Fruit fly (Drosophila melanogaster) whole organism, embryonic: Measurements from ENCODE around the gene CG12010.

Experiments
- Adf1 ChIP-seq: fragments of 200-800 bp; sonication (Bioruptor generic); IDR thresholded peaks from 2 replicates; pipeline ENCODE4 v1.3.6; 2022; ENCODE audit warnings: missing biosample characterization, missing genetic modification characterization
- Atf3 ChIP-seq: fragments of 200-800 bp; sonication (Bioruptor generic); optimal IDR thresholded peaks from 3 replicates; lab custom pipeline; 2016; ENCODE audit warnings: missing biosample characterization, missing genetic modification characterization
- BtbVII ChIP-seq: fragments of 200-800 bp; sonication (Bioruptor generic); optimal IDR thresholded peaks from 3 replicates; lab custom pipeline; 2017; ENCODE audit warnings: missing biosample characterization, mild to moderate bottlenecking, missing genetic modification characterization
- CG10267 ChIP-seq: fragments of 200-800 bp; sonication (Bioruptor generic); optimal IDR thresholded peaks from 2 replicates; lab custom pipeline; 2018; ENCODE audit warnings: missing biosample characterization, mild to moderate bottlenecking, missing genetic modification characterization, moderate library complexity
- CG11093 ChIP-seq: fragments of 200-800 bp; sonication (Bioruptor generic); IDR thresholded peaks from 3 replicates; pipeline ENCODE4 v1.3.6; 2022; ENCODE audit warnings: missing biosample characterization, missing genetic modification characterization
- CG11696 ChIP-seq: fragments of 200-800 bp; sonication (Bioruptor generic); IDR thresholded peaks from 2 replicates; pipeline ENCODE4 v1.3.6; 2022; ENCODE audit warnings: missing biosample characterization, missing genetic modification characterization
- CG14014 ChIP-seq: fragments of 200-800 bp; sonication (Bioruptor generic); IDR thresholded peaks from 2 replicates; pipeline ENCODE4 v1.3.6; 2022; ENCODE audit warnings: missing biosample characterization, missing genetic modification characterization
- CG15514 ChIP-seq: fragments of 200-800 bp; sonication (Bioruptor generic); optimal IDR thresholded peaks from 3 replicates; lab custom pipeline; 2017; ENCODE audit warnings: missing biosample characterization, missing genetic modification characterization, mild to moderate bottlenecking, moderate library complexity, missing genetic modification reagents
- CG17912 ChIP-seq: fragments of 200-800 bp; sonication (Bioruptor generic); optimal IDR thresholded peaks from 2 replicates; lab custom pipeline; 2018; ENCODE audit warnings: missing biosample characterization, mild to moderate bottlenecking, missing genetic modification characterization
- CG1832 ChIP-seq: fragments of 200-800 bp; sonication (Bioruptor generic); optimal IDR thresholded peaks from 2 replicates; lab custom pipeline; 2017; ENCODE audit warnings: missing biosample characterization, mild to moderate bottlenecking, missing genetic modification characterization, inconsistent platforms
- CG34422 ChIP-seq: fragments of 200-800 bp; sonication (Bioruptor generic); IDR thresholded peaks from 3 replicates; pipeline ENCODE4 v1.3.6; 2022; ENCODE audit warnings: missing biosample characterization, missing genetic modification characterization
- CG5953 ChIP-seq: fragments of 200-800 bp; sonication (Bioruptor generic); IDR thresholded peaks from 2 replicates; pipeline ENCODE4 v1.3.6; 2022; ENCODE audit warnings: missing biosample characterization, missing genetic modification characterization
- CG8944 ChIP-seq: fragments of 200-800 bp; sonication (Bioruptor generic); optimal IDR thresholded peaks from 3 replicates; lab custom pipeline; 2016; ENCODE audit warnings: missing biosample characterization, missing genetic modification characterization
- CoRest ChIP-seq: fragments of 200-800 bp; sonication (Bioruptor generic); optimal IDR thresholded peaks from 3 replicates; lab custom pipeline; 2018; ENCODE audit warnings: missing biosample characterization, mild to moderate bottlenecking, missing genetic modification characterization, moderate library complexity
- D19B ChIP-seq: fragments of 200-800 bp; sonication (Bioruptor generic); optimal IDR thresholded peaks from 2 replicates; lab custom pipeline; 2017; ENCODE audit warnings: missing biosample characterization, mild to moderate bottlenecking, missing genetic modification characterization
- Dad ChIP-seq: fragments of 200-800 bp; sonication (Bioruptor generic); optimal IDR thresholded peaks from 3 replicates; lab custom pipeline; 2016; ENCODE audit warnings: missing biosample characterization, missing genetic modification characterization
- Hr3 ChIP-seq: fragments of 200-800 bp; sonication (Bioruptor generic); optimal IDR thresholded peaks from 3 replicates; lab custom pipeline; 2016; ENCODE audit warnings: missing biosample characterization, missing genetic modification characterization
- Mes4 ChIP-seq: fragments of 200-800 bp; sonication (Bioruptor generic); optimal IDR thresholded peaks from 2 replicates; lab custom pipeline; 2016; ENCODE audit warnings: missing biosample characterization, missing genetic modification characterization
- NC2β ChIP-seq: fragments of 200-800 bp; sonication (Bioruptor generic); optimal IDR thresholded peaks from 2 replicates; lab custom pipeline; 2016; ENCODE audit warnings: missing biosample characterization, missing genetic modification characterization
- Neu2 ChIP-seq: fragments of 200-800 bp; sonication (Bioruptor generic); optimal IDR thresholded peaks from 3 replicates; lab custom pipeline; 2016; ENCODE audit warnings: missing biosample characterization, missing genetic modification characterization, borderline replicate concordance
- Taf1 ChIP-seq: fragments of 200-800 bp; sonication (Bioruptor generic); IDR thresholded peaks from 2 replicates; pipeline ENCODE4 v1.3.6; 2022; ENCODE audit warnings: missing biosample characterization, missing genetic modification characterization
- ac ChIP-seq: fragments of 200-800 bp; sonication (Bioruptor generic); optimal IDR thresholded peaks from 3 replicates; lab custom pipeline; 2017; ENCODE audit warnings: missing biosample characterization, mild to moderate bottlenecking, missing genetic modification characterization
- bbx ChIP-seq: fragments of 200-800 bp; sonication (Bioruptor generic); IDR thresholded peaks from 2 replicates; pipeline ENCODE4 v1.3.6; 2022; ENCODE audit warnings: missing biosample characterization, missing genetic modification characterization; ENCODE audit not compliant: partially characterized antibody
- btn ChIP-seq: fragments of 200-800 bp; sonication (Bioruptor generic); optimal IDR thresholded peaks from 2 replicates; lab custom pipeline; 2016; ENCODE audit warnings: missing biosample characterization, missing genetic modification characterization
- cad ChIP-seq: fragments of >200 bp; optimal IDR thresholded peaks from 2 replicates; lab custom pipeline; 2017; ENCODE audit warnings: missing biosample characterization, missing genetic modification characterization
- crc ChIP-seq: fragments of 200-800 bp; sonication (Bioruptor generic); optimal IDR thresholded peaks from 2 replicates; lab custom pipeline; 2016; ENCODE audit warnings: missing biosample characterization, missing genetic modification characterization
- croc ChIP-seq: fragments of 200-800 bp; sonication (Bioruptor generic); conservative IDR thresholded peaks from 3 replicates; pipeline ENCODE4 v1.3.6; 2022; ENCODE audit warnings: missing biosample characterization, missing genetic modification characterization
- dimm ChIP-seq: fragments of 200-800 bp; sonication (Bioruptor generic); IDR thresholded peaks from 2 replicates; pipeline ENCODE4 v1.3.6; 2022; ENCODE audit warnings: missing biosample characterization, missing genetic modification characterization
- ems ChIP-seq: fragments of 200-800 bp; sonication (Bioruptor generic); optimal IDR thresholded peaks from 3 replicates; lab custom pipeline; 2016; ENCODE audit warnings: missing biosample characterization, missing genetic modification characterization
- eve ChIP-seq, 2 experiments: fragments of >200 bp; optimal IDR thresholded peaks; 2 replicates each; lab custom pipeline; 2017; ENCODE audit warnings: missing biosample characterization in 2 of 2, missing genetic modification characterization in 2 of 2
- fu2 ChIP-seq: fragments of 200-800 bp; sonication (Bioruptor generic); optimal IDR thresholded peaks from 2 replicates; lab custom pipeline; 2016; ENCODE audit warnings: missing biosample characterization, missing genetic modification characterization
- gt ChIP-seq: fragments of 200-800 bp; sonication (Bioruptor generic); IDR thresholded peaks from 2 replicates; pipeline ENCODE4 v1.3.6; 2022; ENCODE audit warnings: missing biosample characterization, missing genetic modification characterization
- inv ChIP-seq: fragments of 200-800 bp; sonication (Bioruptor generic); IDR thresholded peaks from 2 replicates; pipeline ENCODE4 v1.3.6; 2022; ENCODE audit warnings: missing biosample characterization, missing genetic modification characterization; ENCODE audit not compliant: partially characterized antibody
- kay ChIP-seq: fragments of 200-800 bp; sonication (Bioruptor generic); optimal IDR thresholded peaks from 2 replicates; lab custom pipeline; 2016; ENCODE audit warnings: missing biosample characterization, missing genetic modification characterization
- klu ChIP-seq: fragments of 200-800 bp; sonication (Bioruptor generic); IDR thresholded peaks from 2 replicates; pipeline ENCODE4 v1.3.6; 2022; ENCODE audit warnings: missing biosample characterization, missing genetic modification characterization
- lov ChIP-seq, 2 experiments: fragments of 200-800 bp in 1 of 2; fragments of >200 bp in 1 of 2; sonication (Bioruptor generic) in 1 of 2; IDR thresholded peaks in 1 of 2; optimal IDR thresholded peaks in 1 of 2; 2 replicates in 1 of 2; 3 replicates in 1 of 2; pipeline versions ENCODE4 v1.3.6 to Lab custom; 2017 to 2022; ENCODE audit warnings: missing biosample characterization in 1 of 2, missing genetic modification characterization in 1 of 2
- nmo ChIP-seq: fragments of 200-800 bp; sonication (Bioruptor generic); optimal IDR thresholded peaks from 2 replicates; lab custom pipeline; 2018; ENCODE audit warnings: missing biosample characterization, mild to moderate bottlenecking, missing genetic modification characterization, moderate library complexity
- onecut ChIP-seq: fragments of 200-800 bp; sonication (Bioruptor generic); IDR thresholded peaks from 2 replicates; pipeline ENCODE4 v1.3.6; 2022; ENCODE audit warnings: missing biosample characterization, missing genetic modification characterization
- org-1 ChIP-seq: fragments of 200-800 bp; sonication (Bioruptor generic); optimal IDR thresholded peaks from 2 replicates; lab custom pipeline; 2017; ENCODE audit warnings: missing biosample characterization, missing genetic modification characterization
- pum ChIP-seq: fragments of 200-800 bp; sonication (Bioruptor generic); optimal IDR thresholded peaks from 2 replicates; lab custom pipeline; 2016; ENCODE audit warnings: missing biosample characterization, missing genetic modification characterization
- sima ChIP-seq: fragments of 200-800 bp; sonication (Bioruptor generic); optimal IDR thresholded peaks from 2 replicates; lab custom pipeline; 2016; ENCODE audit warnings: missing biosample characterization, missing genetic modification characterization
- sqz ChIP-seq: fragments of 200-800 bp; sonication (Bioruptor generic); optimal IDR thresholded peaks from 3 replicates; lab custom pipeline; 2018; ENCODE audit warnings: missing biosample characterization, mild to moderate bottlenecking, missing genetic modification characterization
- tgo ChIP-seq: fragments of 200-800 bp; sonication (Bioruptor generic); IDR thresholded peaks from 3 replicates; pipeline ENCODE4 v1.3.6; 2022; ENCODE audit warnings: missing biosample characterization, missing genetic modification characterization
- tio ChIP-seq: fragments of 200-800 bp; sonication (Bioruptor generic); optimal IDR thresholded peaks from 2 replicates; lab custom pipeline; 2017; ENCODE audit warnings: missing biosample characterization, missing genetic modification characterization, inconsistent platforms
- unpg ChIP-seq: fragments of 200-800 bp; sonication (Bioruptor generic); optimal IDR thresholded peaks from 3 replicates; lab custom pipeline; 2018; ENCODE audit warnings: missing biosample characterization, mild to moderate bottlenecking, missing genetic modification characterization, moderate library complexity
- vnd ChIP-seq: fragments of 200-800 bp; sonication (Bioruptor generic); IDR thresholded peaks from 3 replicates; pipeline ENCODE4 v1.3.6; 2022; ENCODE audit warnings: missing biosample characterization, missing genetic modification characterization; ENCODE audit not compliant: partially characterized antibody
- vvl ChIP-seq: fragments of 200-800 bp; sonication (Bioruptor generic); IDR thresholded peaks from 2 replicates; pipeline ENCODE4 v1.3.6; 2022; ENCODE audit warnings: missing biosample characterization, missing genetic modification characterization
- wdn ChIP-seq: fragments of 200-800 bp; sonication (Bioruptor generic); IDR thresholded peaks from 2 replicates; pipeline ENCODE4 v1.3.6; 2022; ENCODE audit warnings: missing biosample characterization, missing genetic modification characterization

Gene CG12010

dm6 chr3L:3418207-3419086 is 44.4 kb downstream of the CG12010 start (continued):
- TF ChIP-seq BtbVII (peak; percentile 77), Mes4 (GFP tag; lab: Kevin White, UChicago) (peak; percentile 50), fu2 (peak; percentile 50), sqz (peak; percentile 76), ac (GFP tag; lab: Kevin White, UChicago) (no peak), Atf3 (peak; percentile 33), CG17912 (GFP tag; lab: Kevin White, UChicago) (peak; percentile 93), CG1832 (GFP tag; lab: Kevin White, UChicago) (no peak), onecut (peak; percentile 57), ems (GFP tag; lab: Kevin White, UChicago) (peak; percentile 63), dimm (GFP tag; lab: Robert Waterston, UW) (peak; percentile 74), Adf1 (GFP tag; lab: Robert Waterston, UW) (peak; percentile 88), bbx (GFP tag; lab: Robert Waterston, UW) (peak; percentile 11; the same call in 1 of the 2 replicates), CG5953 (GFP tag; lab: Robert Waterston, UW) (peak; percentile 78; the same call in 1 of the 2 replicates), CG11696 (GFP tag; lab: Robert Waterston, UW) (0 out of 2 replicates have a peak, but pooled peaks have one; percentile 66), vnd (GFP tag; lab: Robert Waterston, UW) (no peak), croc (GFP tag; lab: Robert Waterston, UW) (0 out of 3 replicates have a peak, but pooled peaks have one; percentile 20), CoRest (tag; lab: Kevin White, UChicago) (peak; percentile 66), crc (GFP tag; lab: Kevin White, UChicago) (peak; percentile 33), Dad (peak; percentile 69), wdn (GFP tag; lab: Robert Waterston, UW) (peak; percentile 78), gt (GFP tag; lab: Robert Waterston, UW) (no peak; the same call in 1 of the 2 replicates), tio (GFP tag; lab: Kevin White, UChicago) (peak; percentile 9), CG11093 (peak; percentile 61; the same call in 1 of the 3 replicates), Hr3 (GFP tag; lab: Kevin White, UChicago) (peak; percentile 36), eve (GFP tag; optimal IDR thresholded peaks at IDR 0.05; lab: Kevin White, UChicago) (no peak), org-1 (peak; percentile 52), tgo (GFP tag; lab: Robert Waterston, UW) (peak; percentile 80), Neu2 (GFP tag; lab: Kevin White, UChicago) (no peak), lov (optimal IDR thresholded peaks at IDR 0.05; lab: Kevin White, UChicago) (no peak), lov (GFP tag; IDR thresholded peaks at IDR 0.05; lab: Robert Waterston, UW) (peak; percentile 66; the same call in 1 of the 3 replicates), CG15514 (GFP tag; lab: Kevin White, UChicago) (peak; percentile 54), btn (GFP tag; lab: Kevin White, UChicago) (peak; percentile 40), klu (GFP tag; lab: Robert Waterston, UW) (peak; percentile 63), CG8944 (peak; percentile 30), sima (GFP tag; lab: Kevin White, UChicago) (no peak), inv (GFP tag; lab: Robert Waterston, UW) (peak; percentile 27; the same call in 1 of the 2 replicates), NC2β (no peak), D19B (GFP tag; lab: Kevin White, UChicago) (peak; percentile 65), CG34422 (GFP tag; lab: Robert Waterston, UW) (peak; percentile 63), cad (GFP tag; lab: Kevin White, UChicago) (no peak), Taf1 (peak; percentile 78), kay (peak; percentile 62), unpg (peak; percentile 59), CG10267 (tag; lab: Kevin White, UChicago) (peak; percentile 33), vvl (peak; percentile 86), pum (GFP tag; lab: Kevin White, UChicago) (peak; percentile 48), CG14014 (peak; percentile 90), nmo (GFP tag; lab: Kevin White, UChicago) (peak; percentile 51)
